Worm (Caenorhabditis elegans): ENCODE data around the gene F57B9.8.

ce11 chrIII:6895166-6895565 is 40.0 kb downstream of the F57B9.8 start:
- peak; percentile 81 for TF ChIP-seq nhr-11 (tag; optimal IDR thresholded peaks at IDR 0.05)
- TF ChIP-seq nhr-41 (GFP tag; IDR thresholded peaks at IDR 0.05): no peak

All from whole organism, L4 larva.